Worm (Caenorhabditis elegans): ENCODE results near the gene K08D9.9.

The K08D9.9 gene

ce11 chrV:3269407-3269806 is 32.9 kb upstream of the K08D9.9 start, which contains the start of gene T28A11.19:
T28A11.19 (minus strand) TSS chrV:3269514.
- TF ChIP-seq pqm-1 (tag; optimal IDR thresholded peaks at IDR 0.05) (no peak), fkh-6 (tag; optimal IDR thresholded peaks at IDR 0.05) (no peak), lin-11 (tag; optimal IDR thresholded peaks at IDR 0.05) (no peak), ceh-30 (tag; optimal IDR thresholded peaks at IDR 0.05) (no peak), fax-1 (tag; optimal IDR thresholded peaks at IDR 0.05) (no peak), zip-5 (tag; optimal IDR thresholded peaks at IDR 0.05) (no peak), odd-2 (tag; optimal IDR thresholded peaks at IDR 0.05) (no peak), Y22D7AL.16 (tag; optimal IDR thresholded peaks at IDR 0.05) (no peak), hlh-6 (tag; optimal IDR thresholded peaks at IDR 0.05) (no peak), ets-4 (tag; optimal IDR thresholded peaks at IDR 0.05) (no peak), hlh-30 (tag; optimal IDR thresholded peaks at IDR 0.05; ENCODE audit: insufficient read depth) (no peak), pag-3 (tag; optimal IDR thresholded peaks at IDR 0.05; ENCODE audit: borderline replicate concordance) (no peak), unc-55 (GFP tag; optimal IDR thresholded peaks at IDR 0.05) (no peak), T23F11.4 (GFP tag; optimal IDR thresholded peaks at IDR 0.05) (no peak)

ce11 chrV:3267950-3268349 is 31.4 kb upstream of the K08D9.9 start, which contains the start of gene T28A11.18:
T28A11.18 (minus strand) TSS chrV:3268050.
- TF ChIP-seq nhr-232 (tag; optimal IDR thresholded peaks at IDR 0.05) (no peak), npax-4 (tag; optimal IDR thresholded peaks at IDR 0.05) (no peak)

ce11 chrV:3266189-3266588 is 29.7 kb upstream of the K08D9.9 start, which contains the start of gene T28A11.17:
T28A11.17 (minus strand) TSS chrV:3266289.
- no peak for TF ChIP-seq ceh-19 (GFP tag; optimal IDR thresholded peaks at IDR 0.05)
- TF ChIP-seq mec-3 (tag; optimal IDR thresholded peaks at IDR 0.05; ENCODE audit: borderline replicate concordance): no peak
- no peak for TF ChIP-seq ceh-14 (tag; optimal IDR thresholded peaks at IDR 0.05)
- no peak for TF ChIP-seq fkh-6 (tag; optimal IDR thresholded peaks at IDR 0.05)
- no peak for TF ChIP-seq sox-2 (GFP tag; IDR thresholded peaks at IDR 0.05)
- TF ChIP-seq Y22D7AL.16 (tag; optimal IDR thresholded peaks at IDR 0.05): no peak
- TF ChIP-seq unc-3 (GFP tag; conservative IDR thresholded peaks at IDR 0.05): no peak
- TF ChIP-seq unc-3 (tag; optimal IDR thresholded peaks at IDR 0.05): no peak
- no peak for TF ChIP-seq syd-9 (tag; optimal IDR thresholded peaks at IDR 0.05)
- TF ChIP-seq ceh-22 (tag; optimal IDR thresholded peaks at IDR 0.05): no peak
- TF ChIP-seq nfya-1 (tag; optimal IDR thresholded peaks at IDR 0.05): no peak
- no peak for TF ChIP-seq sdc-2 (tag; optimal IDR thresholded peaks at IDR 0.05)
- TF ChIP-seq unc-86 (tag; optimal IDR thresholded peaks at IDR 0.05): no peak
- no peak for TF ChIP-seq dmd-4 (tag; optimal IDR thresholded peaks at IDR 0.05; ENCODE audit: borderline replicate concordance)
- TF ChIP-seq ceh-45 (GFP tag; IDR thresholded peaks at IDR 0.05): no peak
- TF ChIP-seq hlh-30 (tag; optimal IDR thresholded peaks at IDR 0.05; ENCODE audit: insufficient read depth): no peak
- TF ChIP-seq ttx-3 (tag; optimal IDR thresholded peaks at IDR 0.05): no peak
- TF ChIP-seq eyg-1 (tag; optimal IDR thresholded peaks at IDR 0.05): no peak
- no peak for TF ChIP-seq T23F11.4 (GFP tag; optimal IDR thresholded peaks at IDR 0.05)
- no peak for TF ChIP-seq pag-3 (tag; optimal IDR thresholded peaks at IDR 0.05; ENCODE audit: borderline replicate concordance)
- TF ChIP-seq pha-4 (tag; optimal IDR thresholded peaks at IDR 0.05): no peak

ce11 chrV:3260075-3260474 is 23.6 kb upstream of the K08D9.9 start, which contains the start of gene srbc-5:
srbc-5 (plus strand) TSS chrV:3260375.
- no peak for TF ChIP-seq ref-2 (tag; optimal IDR thresholded peaks at IDR 0.05)
- TF ChIP-seq eyg-1 (tag; optimal IDR thresholded peaks at IDR 0.05): no peak
- no peak for TF ChIP-seq lim-6 (tag; optimal IDR thresholded peaks at IDR 0.05)
- no peak for TF ChIP-seq hlh-15 (tag; optimal IDR thresholded peaks at IDR 0.05)
- TF ChIP-seq F13H6.1 (tag; optimal IDR thresholded peaks at IDR 0.05): no peak
- no peak for TF ChIP-seq C08G9.2 (tag; optimal IDR thresholded peaks at IDR 0.05)
- TF ChIP-seq nfya-1 (tag; optimal IDR thresholded peaks at IDR 0.05): no peak
- TF ChIP-seq C38D4.7 (GFP tag; optimal IDR thresholded peaks at IDR 0.05): no peak
- no peak for TF ChIP-seq pax-1 (tag; optimal IDR thresholded peaks at IDR 0.05)
- no peak for TF ChIP-seq odd-2 (tag; optimal IDR thresholded peaks at IDR 0.05)
- no peak for TF ChIP-seq pros-1 (tag; optimal IDR thresholded peaks at IDR 0.05)
- TF ChIP-seq pat-9 (tag; optimal IDR thresholded peaks at IDR 0.05): no peak
- TF ChIP-seq syd-9 (tag; optimal IDR thresholded peaks at IDR 0.05): no peak
- no peak for TF ChIP-seq unc-86 (tag; optimal IDR thresholded peaks at IDR 0.05)
- no peak for TF ChIP-seq pha-4 (tag; optimal IDR thresholded peaks at IDR 0.05)
- TF ChIP-seq madf-2 (tag; optimal IDR thresholded peaks at IDR 0.05): no peak
